Worm (Caenorhabditis elegans): ENCODE measurements around the gene srx-122.

srx-122 gene

DNA sequence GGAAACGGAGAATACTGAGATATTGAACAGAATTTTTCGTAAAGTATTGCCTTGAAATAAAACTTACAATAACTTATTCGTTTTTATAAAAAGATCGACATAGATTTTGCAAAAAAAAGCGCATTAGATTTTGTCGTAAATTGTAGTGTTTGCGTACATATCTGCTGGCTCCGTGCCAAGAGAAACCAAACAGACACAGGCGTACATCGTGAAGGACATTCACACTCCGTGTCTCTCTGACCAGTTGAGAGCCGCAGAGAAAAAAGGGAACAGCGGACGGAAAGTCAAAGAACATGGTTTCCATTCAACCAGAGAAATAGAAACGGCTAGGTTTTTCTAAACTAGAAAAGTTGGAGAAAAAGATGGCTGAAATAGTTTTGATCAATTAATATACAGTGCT lies 17.6 kb upstream of the srx-122 start, which contains the start of gene arrd-19 (continued):
- TF ChIP-seq attf-3 (GFP tag; conservative IDR thresholded peaks at IDR 0.05) (peak; percentile 42), lag-1 (GFP tag; IDR thresholded peaks at IDR 0.05) (0 out of 2 replicates have a peak, but pooled peaks have one; percentile 64), lin-54 (GFP tag; optimal IDR thresholded peaks at IDR 0.05) (peak; percentile 32), mxl-1 (tag; optimal IDR thresholded peaks at IDR 0.05) (no peak), nhr-80 (tag; optimal IDR thresholded peaks at IDR 0.05) (peak; percentile 73), attf-5 (GFP tag; optimal IDR thresholded peaks at IDR 0.05) (peak; percentile 65), ceh-27 (GFP tag; optimal IDR thresholded peaks at IDR 0.05) (peak; percentile 63), K12H6.12 (tag; optimal IDR thresholded peaks at IDR 0.05) (peak; percentile 52), pha-4 (tag; optimal IDR thresholded peaks at IDR 0.05) (no peak), let-526 (GFP tag; IDR thresholded peaks at IDR 0.05) (peak; percentile 57; the same call in 1 of the 2 replicates), ceh-58 (GFP tag; IDR thresholded peaks at IDR 0.05) (no peak), hmg-20 (GFP tag; IDR thresholded peaks at IDR 0.05) (peak; percentile 52; the same call in 1 of the 2 replicates), dox-1 (GFP tag; IDR thresholded peaks at IDR 0.05) (peak; percentile 97)

DNA sequence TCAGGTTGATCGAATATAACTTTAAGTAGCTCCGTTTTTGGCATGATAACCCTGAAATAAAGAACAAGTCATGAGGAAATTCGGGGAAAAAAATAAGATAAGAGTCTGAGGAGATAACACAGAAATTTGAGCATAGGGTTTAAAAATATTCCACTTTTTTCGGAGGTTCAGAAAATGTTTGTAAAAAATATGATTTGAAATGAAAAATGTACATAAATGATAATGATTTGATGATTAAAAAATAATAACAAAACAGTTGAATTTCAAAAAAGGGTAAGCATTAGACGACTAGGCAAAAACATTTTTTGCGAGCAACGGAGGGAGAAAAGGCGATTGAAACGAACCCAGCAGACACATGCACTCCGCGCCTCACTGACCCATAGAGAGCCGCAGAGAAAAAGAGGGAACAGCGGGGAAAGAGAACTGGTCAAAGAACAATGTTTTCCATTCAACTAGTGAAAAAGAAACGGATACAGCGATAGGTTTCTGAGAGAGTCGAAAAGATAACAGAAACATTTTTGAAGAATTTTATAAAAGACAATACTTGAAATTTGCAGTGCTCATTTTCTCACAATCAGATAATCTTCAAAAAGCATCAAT lies 14.5 kb upstream of the srx-122 start, which contains the start of gene arrd-18:
Gene arrd-18 (minus strand): TSS at position 51 of the 600 bp plus-strand sequence.
- no peak for TF ChIP-seq die-1 (tag; optimal IDR thresholded peaks at IDR 0.05)
- TF ChIP-seq ztf-26 (tag; optimal IDR thresholded peaks at IDR 0.05) = no peak
- no peak for TF ChIP-seq K11D2.4 (GFP tag; IDR thresholded peaks at IDR 0.05)
- TF ChIP-seq D2030.7 (GFP tag; IDR thresholded peaks at IDR 0.05) = no peak
- peak; percentile 72; the same call in 1 of the 2 replicates for TF ChIP-seq nfyb-1 (GFP tag; IDR thresholded peaks at IDR 0.05)
- TF ChIP-seq sptf-2 (GFP tag; optimal IDR thresholded peaks at IDR 0.05) = no peak
- TF ChIP-seq hmg-1.2 (GFP tag; IDR thresholded peaks at IDR 0.05) = peak; percentile 74; the same call in 1 of the 2 replicates
- TF ChIP-seq rcor-1 (GFP tag; IDR thresholded peaks at IDR 0.05) = peak; percentile 66
- TF ChIP-seq nhr-80 (tag; optimal IDR thresholded peaks at IDR 0.05) = peak; percentile 56
- TF ChIP-seq attf-5 (GFP tag; optimal IDR thresholded peaks at IDR 0.05) = peak; percentile 11
- no peak for TF ChIP-seq hlh-26 (GFP tag; conservative IDR thresholded peaks at IDR 0.05)
- TF ChIP-seq dox-1 (GFP tag; IDR thresholded peaks at IDR 0.05) = peak; percentile 86
- no peak for TF ChIP-seq lin-40 (tag; optimal IDR thresholded peaks at IDR 0.05)
- TF ChIP-seq let-526 (GFP tag; IDR thresholded peaks at IDR 0.05) = no peak
- no peak for TF ChIP-seq attf-3 (GFP tag; conservative IDR thresholded peaks at IDR 0.05)

DNA sequence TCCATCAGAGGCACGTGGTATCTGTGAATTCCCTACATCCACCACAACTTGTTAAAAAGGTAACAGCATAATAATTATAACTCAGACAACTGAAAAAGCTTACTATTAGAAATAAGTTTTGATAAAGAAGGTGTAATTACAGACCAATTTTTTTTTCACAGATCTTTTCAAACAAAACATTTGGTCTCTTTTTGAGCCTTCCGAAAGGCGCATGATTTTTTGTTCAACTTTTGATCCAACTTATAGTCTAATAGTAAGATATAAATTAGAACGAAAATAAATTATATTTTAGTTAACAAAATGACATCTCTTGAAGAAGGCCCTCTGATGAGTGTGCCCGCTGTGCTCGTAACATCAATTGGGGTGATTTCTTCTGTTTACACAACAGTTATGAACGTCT lies 10.5 kb upstream of the srx-122 start, which contains the start of gene srbc-3:
Gene srbc-3 (plus strand): TSS at position 301 of the 400 bp plus-strand sequence.
- TF ChIP-seq sea-2 (GFP tag; IDR thresholded peaks at IDR 0.05) = no peak
- no peak for TF ChIP-seq F39B2.1 (GFP tag; IDR thresholded peaks at IDR 0.05)
- TF ChIP-seq hsf-1 (GFP tag; IDR thresholded peaks at IDR 0.05) = no peak
- no peak for TF ChIP-seq K12H6.12 (tag; optimal IDR thresholded peaks at IDR 0.05)
- no peak for TF ChIP-seq snpc-4 (GFP tag; optimal IDR thresholded peaks at IDR 0.05)
- no peak for TF ChIP-seq snpc-4 (tag; optimal IDR thresholded peaks at IDR 0.05)
- no peak for TF ChIP-seq snpc-1.1 (tag; optimal IDR thresholded peaks at IDR 0.05; ENCODE audit: insufficient read depth)
- TF ChIP-seq ztf-6 (GFP tag; IDR thresholded peaks at IDR 0.05) = no peak
- TF ChIP-seq K11D2.4 (GFP tag; IDR thresholded peaks at IDR 0.05) = no peak
- TF ChIP-seq ztf-28 (GFP tag; IDR thresholded peaks at IDR 0.05) = no peak

DNA sequence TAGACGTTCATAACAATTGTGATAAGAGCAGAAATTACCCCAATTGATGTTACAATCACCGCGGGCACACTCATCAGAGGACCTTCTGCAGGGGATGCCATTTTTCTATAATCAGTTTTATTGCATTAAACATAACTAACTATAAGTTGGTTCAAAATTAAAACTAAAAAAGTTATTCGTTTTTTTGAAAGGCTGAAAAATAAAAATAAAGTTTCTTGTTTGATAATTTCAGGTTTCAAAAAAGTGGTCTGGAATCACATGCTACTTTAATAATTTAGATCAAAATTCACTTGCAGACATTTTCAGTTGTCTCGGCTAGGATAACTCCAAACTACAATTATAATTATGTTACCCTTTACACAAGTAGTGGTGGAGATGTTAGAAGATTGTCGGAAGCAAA lies 4.2 kb upstream of the srx-122 start, which contains the start of gene srbc-1:
Gene srbc-1 (minus strand): TSS at position 101 of the 400 bp plus-strand sequence.
- no peak for TF ChIP-seq unc-130 (GFP tag; optimal IDR thresholded peaks at IDR 0.05)
- TF ChIP-seq attf-6 (GFP tag; IDR thresholded peaks at IDR 0.05) = no peak
- TF ChIP-seq Y53G8AR.9 (GFP tag; conservative IDR thresholded peaks at IDR 0.05) = no peak
- TF ChIP-seq dpl-1 (GFP tag; optimal IDR thresholded peaks at IDR 0.05) = no peak
- TF ChIP-seq ama-1 (optimal IDR thresholded peaks at IDR 0.05) = no peak
- TF ChIP-seq ama-1 (GFP tag; optimal IDR thresholded peaks at IDR 0.05) = no peak
- no peak for TF ChIP-seq efl-1 (GFP tag; optimal IDR thresholded peaks at IDR 0.05)
- no peak for TF ChIP-seq lin-54 (GFP tag; optimal IDR thresholded peaks at IDR 0.05)
- TF ChIP-seq madf-3 (GFP tag; IDR thresholded peaks at IDR 0.05) = no peak
- TF ChIP-seq nfya-1 (tag; optimal IDR thresholded peaks at IDR 0.05; ENCODE audit: borderline replicate concordance, insufficient read depth) = no peak
- TF ChIP-seq xnd-1 (tag; optimal IDR thresholded peaks at IDR 0.05) = no peak
- TF ChIP-seq Y53F4B.3 (GFP tag; IDR thresholded peaks at IDR 0.05) = no peak
- no peak for TF ChIP-seq hlh-12 (tag; optimal IDR thresholded peaks at IDR 0.05)
- TF ChIP-seq snpc-1.1 (tag; optimal IDR thresholded peaks at IDR 0.05; ENCODE audit: insufficient read depth) = no peak
- no peak for TF ChIP-seq hlh-26 (GFP tag; conservative IDR thresholded peaks at IDR 0.05)
- no peak for TF ChIP-seq tbx-9 (tag; optimal IDR thresholded peaks at IDR 0.05; ENCODE audit: borderline replicate concordance)

All from whole organism, young adult.